Worm (Caenorhabditis elegans): ENCODE measurements around the gene F25H9.2.

- TF ChIP-seq nhr-12 (tag; optimal IDR thresholded peaks at IDR 0.05) (no peak), unc-62 (GFP tag; optimal IDR thresholded peaks at IDR 0.05) (no peak), jun-1 (tag; optimal IDR thresholded peaks at IDR 0.05) (no peak), ceh-82 (tag; optimal IDR thresholded peaks at IDR 0.05) (no peak), R02D3.7 (tag; optimal IDR thresholded peaks at IDR 0.05) (no peak), ZK546.5 (tag; optimal IDR thresholded peaks at IDR 0.05) (no peak), ama-1 (optimal IDR thresholded peaks at IDR 0.05) (no peak), fos-1 (tag; optimal IDR thresholded peaks at IDR 0.05) (no peak), lin-15B (tag; optimal IDR thresholded peaks at IDR 0.05) (no peak), sea-2 (GFP tag; optimal IDR thresholded peaks at IDR 0.05) (no peak), mdl-1 (tag; optimal IDR thresholded peaks at IDR 0.05) (no peak), fkh-2 (tag; optimal IDR thresholded peaks at IDR 0.05) (no peak), nhr-28 (tag; optimal IDR thresholded peaks at IDR 0.05) (no peak)
These were observed 40.4 kb upstream of the F25H9.2 start, which contains the start of gene F53F1.6 for ce11 chrV:13417513-13417912.

All from whole organism, L3 larva.